Fruit fly (Drosophila melanogaster) whole organism, embryonic: Measurements from ENCODE around the gene shv.
A peak's percentile ranks its signal among the peaks of the same experiment; 100 is the strongest.

ENCODE experiments used
- Aef1 ChIP-seq: fragments of 200-800 bp; sonication (Bioruptor generic); IDR thresholded peaks from 3 replicates; pipeline ENCODE4 v1.3.6; 2022; ENCODE audit warnings: missing biosample characterization, missing genetic modification characterization
- Bgb ChIP-seq: fragments of 200-800 bp; sonication (Bioruptor generic); IDR thresholded peaks from 2 replicates; pipeline ENCODE4 v1.3.6; 2022; ENCODE audit warnings: missing biosample characterization, missing genetic modification characterization; ENCODE audit not compliant: partially characterized antibody
- CG10321 ChIP-seq: fragments of 200-800 bp; sonication (Bioruptor generic); IDR thresholded peaks from 2 replicates; pipeline ENCODE4 v1.3.6; 2022; ENCODE audit warnings: missing biosample characterization, missing genetic modification characterization
- CG10654 ChIP-seq: fragments of 200-800 bp; sonication (Bioruptor generic); optimal IDR thresholded peaks from 2 replicates; lab custom pipeline; 2016; ENCODE audit warnings: missing biosample characterization, missing genetic modification characterization
- CG11093 ChIP-seq: fragments of 200-800 bp; sonication (Bioruptor generic); IDR thresholded peaks from 3 replicates; pipeline ENCODE4 v1.3.6; 2022; ENCODE audit warnings: missing biosample characterization, missing genetic modification characterization
- CG12744 ChIP-seq: fragments of 200-800 bp; sonication (Bioruptor generic); optimal IDR thresholded peaks from 2 replicates; lab custom pipeline; 2016; ENCODE audit warnings: missing biosample characterization, missing genetic modification characterization
- CG13123 ChIP-seq: fragments of 200-800 bp; sonication (Bioruptor generic); optimal IDR thresholded peaks from 2 replicates; lab custom pipeline; 2016; ENCODE audit warnings: missing biosample characterization, missing genetic modification characterization
- CG16779 ChIP-seq: fragments of 200-800 bp; sonication (Bioruptor generic); IDR thresholded peaks from 2 replicates; pipeline ENCODE4 v1.3.6; 2022; ENCODE audit warnings: missing biosample characterization, missing genetic modification characterization
- CG17328 ChIP-seq: fragments of 200-800 bp; sonication (Bioruptor generic); IDR thresholded peaks from 2 replicates; pipeline ENCODE4 v1.3.6; 2022; ENCODE audit warnings: missing biosample characterization, missing genetic modification characterization
- CG17361 ChIP-seq: fragments of 200-800 bp; sonication (Bioruptor generic); IDR thresholded peaks from 3 replicates; pipeline ENCODE4 v1.3.6; 2022; ENCODE audit warnings: missing biosample characterization, missing genetic modification characterization
- CG17568 ChIP-seq: fragments of 200-800 bp; sonication (Bioruptor generic); optimal IDR thresholded peaks from 2 replicates; lab custom pipeline; 2018; ENCODE audit warnings: missing biosample characterization, mild to moderate bottlenecking, missing genetic modification characterization, moderate library complexity
- CG17612 ChIP-seq: fragments of 200-800 bp; sonication (Bioruptor generic); IDR thresholded peaks from 2 replicates; pipeline ENCODE4 v1.3.6; 2022; ENCODE audit warnings: missing biosample characterization, missing genetic modification characterization
- CG18764 ChIP-seq: fragments of 200-800 bp; sonication (Bioruptor generic); optimal IDR thresholded peaks from 3 replicates; lab custom pipeline; 2016; ENCODE audit warnings: missing biosample characterization, missing genetic modification characterization
- CG2120 ChIP-seq: fragments of 200-800 bp; sonication (Bioruptor generic); optimal IDR thresholded peaks from 3 replicates; lab custom pipeline; 2016; ENCODE audit warnings: missing biosample characterization, missing genetic modification characterization
- CG30403 ChIP-seq: fragments of 200-800 bp; sonication (Bioruptor generic); optimal IDR thresholded peaks from 3 replicates; lab custom pipeline; 2016; ENCODE audit warnings: missing biosample characterization, missing genetic modification characterization
- CG3995 ChIP-seq: fragments of 200-800 bp; sonication (Bioruptor generic); optimal IDR thresholded peaks from 3 replicates; lab custom pipeline; 2016; ENCODE audit warnings: missing biosample characterization, missing genetic modification characterization
- CG4360 ChIP-seq: fragments of 200-800 bp; sonication (Bioruptor generic); IDR thresholded peaks from 2 replicates; pipeline ENCODE4 v1.3.6; 2022; ENCODE audit warnings: missing biosample characterization, missing genetic modification characterization
- CG6791 ChIP-seq: fragments of 200-800 bp; sonication (Bioruptor generic); IDR thresholded peaks from 3 replicates; pipeline ENCODE4 v1.3.6; 2022; ENCODE audit warnings: missing biosample characterization, missing genetic modification characterization; ENCODE audit not compliant: partially characterized antibody
- CG8281 ChIP-seq: fragments of 200-800 bp; sonication (Bioruptor generic); optimal IDR thresholded peaks from 2 replicates; lab custom pipeline; 2018; ENCODE audit warnings: missing biosample characterization, mild to moderate bottlenecking, missing genetic modification characterization, moderate library complexity
- CG8290 ChIP-seq, 3 experiments: fragments of 200-800 bp; sonication (Bioruptor generic); optimal IDR thresholded peaks; 2 replicates each; lab custom pipeline; 2016 to 2019; ENCODE audit warnings: missing biosample characterization in 3 of 3, missing genetic modification characterization in 3 of 3, mild to moderate bottlenecking in 2 of 3, moderate library complexity in 1 of 3
- CG8388 ChIP-seq: fragments of 200-800 bp; sonication (Bioruptor generic); optimal IDR thresholded peaks from 2 replicates; lab custom pipeline; 2019; ENCODE audit warnings: missing biosample characterization, mild to moderate bottlenecking, missing genetic modification characterization, moderate library complexity
- D19A ChIP-seq: fragments of 200-800 bp; optimal IDR thresholded peaks from 3 replicates; lab custom pipeline; 2019; ENCODE audit warnings: missing biosample characterization, mild to moderate bottlenecking, missing genetic modification characterization, moderate library complexity
- Dip2 ChIP-seq: fragments of 200-800 bp; sonication (Bioruptor generic); IDR thresholded peaks from 2 replicates; pipeline ENCODE4 v1.3.6; 2022; ENCODE audit warnings: missing biosample characterization, missing genetic modification characterization
- Dp ChIP-seq: fragments of 200-800 bp; sonication (Bioruptor generic); optimal IDR thresholded peaks from 2 replicates; lab custom pipeline; 2018; ENCODE audit warnings: missing biosample characterization, mild to moderate bottlenecking, missing genetic modification characterization, moderate library complexity
- Hmx ChIP-seq: fragments of 200-800 bp; sonication (Bioruptor generic); optimal IDR thresholded peaks from 2 replicates; lab custom pipeline; 2016; ENCODE audit warnings: missing biosample characterization, missing genetic modification characterization
- Med ChIP-seq: fragments of 200-800 bp; sonication (Bioruptor generic); peaks from one replicate; lab custom pipeline; 2016; ENCODE audit warnings: missing biosample characterization, missing genetic modification characterization, mild to moderate bottlenecking, inconsistent platforms, moderate library complexity
- Neu2 ChIP-seq: fragments of 200-800 bp; sonication (Bioruptor generic); optimal IDR thresholded peaks from 3 replicates; lab custom pipeline; 2016; ENCODE audit warnings: missing biosample characterization, missing genetic modification characterization, borderline replicate concordance
- Rfx ChIP-seq: fragments of 200-800 bp; sonication (Bioruptor generic); IDR thresholded peaks from 2 replicates; pipeline ENCODE4 v1.3.6; 2022; ENCODE audit warnings: missing biosample characterization, missing genetic modification characterization
- Sin3A ChIP-seq: fragments of >200 bp; optimal IDR thresholded peaks from 2 replicates; lab custom pipeline; 2018
- Xrp1 ChIP-seq: fragments of 200-800 bp; sonication (Bioruptor generic); IDR thresholded peaks from 2 replicates; pipeline ENCODE4 v1.3.6; 2022; ENCODE audit warnings: missing biosample characterization, missing genetic modification characterization
- abd-A ChIP-seq: fragments of 200-800 bp; sonication (Bioruptor generic); optimal IDR thresholded peaks from 3 replicates; lab custom pipeline; 2019; ENCODE audit warnings: missing biosample characterization, mild to moderate bottlenecking, missing genetic modification characterization, moderate library complexity
- aop ChIP-seq: fragments of 200-800 bp; sonication (Bioruptor generic); IDR thresholded peaks from 2 replicates; pipeline ENCODE4 v1.3.6; 2022; ENCODE audit warnings: missing biosample characterization, missing genetic modification characterization
- ara ChIP-seq: fragments of 200-800 bp; sonication (Bioruptor generic); IDR thresholded peaks from 2 replicates; pipeline ENCODE4 v1.3.6; 2022; ENCODE audit warnings: missing biosample characterization, missing genetic modification characterization
- chif ChIP-seq, 2 experiments: fragments of 200-800 bp; sonication (Bioruptor generic); optimal IDR thresholded peaks; 3 replicates each; lab custom pipeline; 2016; ENCODE audit warnings: missing biosample characterization in 2 of 2, missing genetic modification characterization in 2 of 2
- chinmo ChIP-seq: fragments of 200-800 bp; sonication (Bioruptor generic); IDR thresholded peaks from 4 replicates; pipeline ENCODE4 v1.3.6; 2022; ENCODE audit warnings: missing biosample characterization, missing genetic modification characterization; ENCODE audit not compliant: partially characterized antibody
- danr ChIP-seq: fragments of 200-800 bp; sonication (Bioruptor generic); IDR thresholded peaks from 2 replicates; pipeline ENCODE4 v1.3.6; 2022; ENCODE audit warnings: missing biosample characterization, missing genetic modification characterization
- hth ChIP-seq: fragments of >200 bp; optimal IDR thresholded peaks from 2 replicates; lab custom pipeline; 2017; ENCODE audit warnings: inconsistent platforms
- kni ChIP-seq: fragments of 200-800 bp; sonication (Bioruptor generic); optimal IDR thresholded peaks from 3 replicates; lab custom pipeline; 2017; ENCODE audit warnings: mild to moderate bottlenecking, missing biosample characterization, missing genetic modification reagents, missing genetic modification characterization
- lab ChIP-seq: fragments of 200-800 bp; sonication (Bioruptor generic); optimal IDR thresholded peaks from 3 replicates; lab custom pipeline; 2017; ENCODE audit warnings: missing biosample characterization, missing genetic modification characterization, mild to moderate bottlenecking, moderate library complexity, missing genetic modification reagents
- mirr ChIP-seq: fragments of 200-800 bp; sonication (Bioruptor generic); optimal IDR thresholded peaks from 3 replicates; lab custom pipeline; 2018; ENCODE audit warnings: missing biosample characterization, mild to moderate bottlenecking, missing genetic modification characterization
- nerfin-1 ChIP-seq: fragments of 200-800 bp; sonication (Bioruptor generic); optimal IDR thresholded peaks from 3 replicates; lab custom pipeline; 2019; ENCODE audit warnings: missing biosample characterization, mild to moderate bottlenecking, missing genetic modification characterization, moderate library complexity
- pho ChIP-seq: fragments of 200-800 bp; sonication (Bioruptor generic); optimal IDR thresholded peaks from 2 replicates; lab custom pipeline; 2016; ENCODE audit warnings: missing biosample characterization, missing genetic modification characterization
- pzg ChIP-seq: fragments of 200-800 bp; sonication (Bioruptor generic); optimal IDR thresholded peaks from 3 replicates; lab custom pipeline; 2018; ENCODE audit warnings: missing biosample characterization, mild to moderate bottlenecking, missing genetic modification characterization, moderate library complexity
- stc ChIP-seq: fragments of 200-800 bp; sonication (Bioruptor generic); IDR thresholded peaks from 2 replicates; pipeline ENCODE4 v1.3.6; 2022; ENCODE audit warnings: missing biosample characterization, missing genetic modification characterization
- stwl ChIP-seq: fragments of 200-800 bp; sonication (Bioruptor generic); optimal IDR thresholded peaks from 3 replicates; lab custom pipeline; 2018; ENCODE audit warnings: missing biosample characterization, mild to moderate bottlenecking, missing genetic modification characterization, moderate library complexity
- zen2 ChIP-seq: fragments of 200-800 bp; sonication (Bioruptor generic); IDR thresholded peaks from 3 replicates; pipeline ENCODE4 v1.3.6; 2022; ENCODE audit warnings: missing biosample characterization, missing genetic modification characterization; ENCODE audit not compliant: partially characterized antibody
- zfh1 ChIP-seq: fragments of 200-800 bp; sonication (Bioruptor generic); IDR thresholded peaks from 3 replicates; pipeline ENCODE4 v1.3.6; 2022; ENCODE audit warnings: missing biosample characterization, missing genetic modification characterization

Gene shv

DNA sequence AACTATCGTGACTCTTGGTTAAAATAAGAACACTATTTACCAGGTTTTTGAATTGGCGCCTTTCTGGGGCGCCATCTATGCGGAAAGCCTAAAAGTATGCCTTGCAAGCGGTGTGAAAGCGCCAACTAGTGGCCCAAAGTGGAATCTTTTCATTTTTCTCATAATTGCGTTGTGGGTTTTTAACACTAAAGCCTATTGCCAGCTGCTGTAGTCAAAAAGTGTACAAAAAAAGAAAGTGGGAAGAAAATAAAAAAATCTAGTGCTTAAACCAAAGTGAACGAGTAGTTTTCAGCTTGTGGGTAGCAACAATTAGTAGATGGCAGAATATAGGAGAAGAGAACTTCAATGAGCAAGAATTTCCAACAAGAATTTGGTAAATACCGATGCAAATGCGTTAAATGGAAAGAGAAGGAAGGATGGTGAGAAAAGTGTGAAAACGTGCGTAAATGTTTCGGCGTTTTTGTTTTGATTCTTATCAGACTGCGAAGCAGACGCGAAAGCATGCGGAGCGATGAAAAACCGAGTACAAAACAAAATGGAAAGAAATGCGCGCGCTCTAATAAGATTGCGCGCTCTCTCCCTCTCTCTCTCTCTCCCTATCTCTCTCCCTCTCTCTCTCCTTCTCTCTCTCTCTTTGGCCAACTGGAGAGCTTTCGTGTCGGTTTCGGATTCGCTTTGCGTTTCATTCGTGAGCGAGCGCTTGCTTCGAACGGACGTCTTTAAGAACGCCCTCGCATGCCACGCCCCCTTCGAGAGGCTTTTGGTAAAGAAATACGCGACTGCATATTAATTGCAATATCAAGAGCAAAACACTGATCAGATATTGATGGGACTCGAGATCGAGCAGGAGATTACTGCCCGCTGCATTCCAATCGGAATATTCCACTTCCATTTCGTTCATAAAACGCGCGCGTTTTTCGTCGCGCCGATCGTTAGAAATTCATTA lies 37.5 kb downstream of the shv start (continued):
- peak; percentile 81 for TF ChIP-seq CG30403 (GFP tag; lab: Kevin White, UChicago)
- TF ChIP-seq hth, result no peak
- peak; percentile 90 for TF ChIP-seq nerfin-1 (tag; lab: Kevin White, UChicago)
- TF ChIP-seq danr (GFP tag; lab: Robert Waterston, UW), result no peak; the same call in 1 of the 2 replicates
- peak; percentile 78 for TF ChIP-seq lab (GFP tag; lab: Kevin White, UChicago)
- TF ChIP-seq CG10654 (GFP tag; lab: Kevin White, UChicago), result peak; percentile 60
- peak; percentile 41 for TF ChIP-seq pho (GFP tag; lab: Kevin White, UChicago)
- peak; percentile 41 for TF ChIP-seq abd-A
- TF ChIP-seq CG8388 (GFP tag; lab: Kevin White, UChicago), result peak; percentile 14
- TF ChIP-seq aop (GFP tag; lab: Robert Waterston, UW), result no peak
- TF ChIP-seq Aef1 (GFP tag; lab: Robert Waterston, UW), result peak; percentile 70
- 0 out of 2 replicates have a peak, but pooled peaks have one; percentile 45 for TF ChIP-seq CG10321 (GFP tag; lab: Robert Waterston, UW)
- TF ChIP-seq Neu2 (GFP tag; lab: Kevin White, UChicago), result peak; percentile 72

DNA sequence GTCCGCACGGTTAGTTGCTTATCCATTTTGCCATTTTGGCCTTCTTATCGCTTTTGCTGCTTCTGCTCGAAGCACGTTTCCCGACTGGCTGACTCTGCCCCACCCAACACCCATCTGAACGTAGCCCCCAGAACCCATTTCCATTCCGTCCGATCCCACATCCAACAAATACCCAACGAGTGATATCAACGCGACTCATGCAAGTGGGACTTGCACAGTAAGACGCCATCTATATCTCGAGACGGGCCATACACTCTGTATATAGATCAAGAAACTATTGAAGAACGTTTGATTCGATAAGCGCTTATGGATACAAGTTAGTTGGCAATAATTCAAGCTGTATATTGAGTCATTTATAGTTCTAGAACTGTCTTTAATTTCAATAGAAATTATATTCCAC lies 39.3 kb downstream of the shv start:
- TF ChIP-seq stwl (tag; lab: Kevin White, UChicago) (peak; percentile 68), Dp (GFP tag; lab: Kevin White, UChicago) (no peak), CG4360 (0 out of 2 replicates have a peak, but pooled peaks have one; percentile 29), chif (GFP tag; optimal IDR thresholded peaks at IDR 0.05; lab: Kevin White, UChicago) (peak in 1 of 2 experiments; percentile 4), CG11093 (no peak), zen2 (GFP tag; lab: Robert Waterston, UW) (no peak), CG18764 (GFP tag; lab: Kevin White, UChicago) (no peak), CG8281 (peak; percentile 42), CG17361 (GFP tag; lab: Robert Waterston, UW) (0 out of 3 replicates have a peak, but pooled peaks have one; percentile 21), stc (GFP tag; lab: Robert Waterston, UW) (no peak), Sin3A (no peak), CG17328 (GFP tag; lab: Robert Waterston, UW) (no peak), ara (no peak), kni (GFP tag; lab: Kevin White, UChicago) (peak; percentile 82), Dip2 (GFP tag; lab: Robert Waterston, UW) (peak; percentile 87), Bgb (GFP tag; lab: Robert Waterston, UW) (no peak), CG17568 (GFP tag; lab: Kevin White, UChicago) (no peak), CG17612 (no peak), CG2120 (GFP tag; lab: Kevin White, UChicago) (no peak), Xrp1 (GFP tag; lab: Robert Waterston, UW) (no peak), CG12744 (GFP tag; lab: Kevin White, UChicago) (no peak), CG16779 (GFP tag; lab: Robert Waterston, UW) (0 out of 2 replicates have a peak, but pooled peaks have one; percentile 33), Med (GFP tag; lab: Kevin White, UChicago) (peak; percentile 57), D19A (peak; percentile 25), mirr (GFP tag; lab: Kevin White, UChicago) (no peak), Rfx (GFP tag; lab: Robert Waterston, UW) (no peak), chinmo (GFP tag; lab: Robert Waterston, UW) (0 out of 4 replicates have a peak, but pooled peaks have one; percentile 36), CG3995 (GFP tag; lab: Kevin White, UChicago) (no peak), CG6791 (peak; percentile 53; the same call in 1 of the 3 replicates), pzg (GFP tag; lab: Kevin White, UChicago) (no peak), zfh1 (0 out of 3 replicates have a peak, but pooled peaks have one; percentile 5), CG8290 (GFP tag; optimal IDR thresholded peaks at IDR 0.05; lab: Kevin White, UChicago) (peak; percentile 48), CG8290 (tag; optimal IDR thresholded peaks at IDR 0.05; lab: Kevin White, UChicago) (peak in 1 of 2 experiments; percentile 8), Hmx (GFP tag; lab: Kevin White, UChicago) (no peak), CG13123 (GFP tag; lab: Kevin White, UChicago) (no peak)
